Fruit fly (Drosophila melanogaster) whole organism: ENCODE results near the gene jdp.

ENCODE experiments used
- CG8478 ChIP-seq: fragments of >200 bp; optimal IDR thresholded peaks from 2 replicates; lab custom pipeline; 2018; ENCODE audit warnings: inconsistent platforms
- Dll ChIP-seq: fragments of >200 bp; optimal IDR thresholded peaks from 2 replicates; lab custom pipeline; 2017
- EcR ChIP-seq, 2 experiments: fragments of >200 bp; optimal IDR thresholded peaks; 2 replicates each; lab custom pipeline; 2017; ENCODE audit warnings: missing biosample characterization in 2 of 2, missing genetic modification characterization in 2 of 2, missing genetic modification reagents in 2 of 2
- pan ChIP-seq: fragments of >200 bp; optimal IDR thresholded peaks from 2 replicates; lab custom pipeline; 2017
- psq ChIP-seq: fragments of >200 bp; optimal IDR thresholded peaks from 2 replicates; lab custom pipeline; 2017
- usp ChIP-seq: fragments of >200 bp; optimal IDR thresholded peaks from 2 replicates; lab custom pipeline; 2017; ENCODE audit warnings: missing biosample characterization, missing genetic modification characterization, mixed read lengths

Gene jdp

DNA sequence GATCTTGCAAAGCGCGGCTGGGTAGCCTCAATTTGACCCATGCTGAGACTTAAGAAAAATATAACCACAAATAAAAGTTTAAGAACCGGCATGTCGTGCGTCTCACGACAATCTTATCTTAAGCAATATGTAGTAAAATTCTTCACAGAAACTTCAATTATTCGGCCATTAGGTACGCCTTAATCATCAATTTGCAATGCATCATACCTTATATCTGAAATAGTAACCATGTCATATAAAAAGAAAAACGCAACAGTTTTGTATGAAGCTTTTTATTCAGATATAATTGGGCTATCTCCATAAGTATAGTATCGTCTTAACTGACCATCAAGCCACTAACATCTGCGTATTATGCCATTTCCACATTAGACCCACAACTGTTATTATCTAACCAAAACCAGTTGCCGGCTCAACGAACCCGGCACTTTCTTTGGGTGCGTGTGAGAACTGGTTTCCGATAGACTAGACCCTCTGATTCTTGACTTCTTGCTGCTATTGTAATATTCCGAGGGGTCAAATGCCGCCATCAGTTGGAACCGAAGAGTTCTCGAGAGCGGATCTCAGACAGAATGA lies 12.5 kb downstream of the jdp start, which contains the start of the genes CG31524 and CG9698:
Gene CG31524 (minus strand): TSS at position 101 of the 573 bp plus-strand sequence.
Gene CG9698 (plus strand): TSS at position 523 of the 573 bp plus-strand sequence.
- no peak for TF ChIP-seq Dll (lab: Kevin White, UChicago)
- peak in 1 of 2 experiments; percentile 18 for TF ChIP-seq EcR (GFP tag; optimal IDR thresholded peaks at IDR 0.05; lab: Kevin White, UChicago)
- no peak for TF ChIP-seq usp (GFP tag; lab: Kevin White, UChicago)
- TF ChIP-seq pan (lab: Kevin White, UChicago): no peak
- TF ChIP-seq CG8478: no peak
- TF ChIP-seq psq: no peak

DNA sequence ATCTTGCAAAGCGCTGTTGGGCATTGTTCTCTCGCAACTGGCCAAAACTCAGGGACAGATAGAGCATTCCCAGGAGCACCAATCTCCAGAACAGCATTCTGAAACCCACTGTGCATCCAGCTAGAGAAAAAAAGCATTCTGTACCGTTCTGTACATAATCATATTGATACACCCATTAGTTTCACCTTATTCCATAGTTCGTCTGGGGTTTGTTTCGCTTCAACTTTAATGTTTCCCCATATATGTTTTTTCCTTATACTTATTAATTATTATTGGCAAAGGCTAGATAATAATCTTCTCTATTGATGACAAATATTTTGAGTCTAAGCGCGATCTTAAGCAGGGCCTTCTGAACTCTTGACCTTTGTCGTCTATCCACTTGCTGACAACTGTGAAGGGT lies 14.7 kb downstream of the jdp start, which contains the start of gene PH4alphaNE2:
Gene PH4alphaNE2 (minus strand): TSS at position 101 of the 400 bp plus-strand sequence.
- no peak for TF ChIP-seq CG8478
- no peak for TF ChIP-seq pan (lab: Kevin White, UChicago)
- TF ChIP-seq Dll (lab: Kevin White, UChicago): no peak
- no peak for TF ChIP-seq EcR (GFP tag; optimal IDR thresholded peaks at IDR 0.05; lab: Kevin White, UChicago)
- TF ChIP-seq usp (GFP tag; lab: Kevin White, UChicago): no peak
- TF ChIP-seq psq: no peak

DNA sequence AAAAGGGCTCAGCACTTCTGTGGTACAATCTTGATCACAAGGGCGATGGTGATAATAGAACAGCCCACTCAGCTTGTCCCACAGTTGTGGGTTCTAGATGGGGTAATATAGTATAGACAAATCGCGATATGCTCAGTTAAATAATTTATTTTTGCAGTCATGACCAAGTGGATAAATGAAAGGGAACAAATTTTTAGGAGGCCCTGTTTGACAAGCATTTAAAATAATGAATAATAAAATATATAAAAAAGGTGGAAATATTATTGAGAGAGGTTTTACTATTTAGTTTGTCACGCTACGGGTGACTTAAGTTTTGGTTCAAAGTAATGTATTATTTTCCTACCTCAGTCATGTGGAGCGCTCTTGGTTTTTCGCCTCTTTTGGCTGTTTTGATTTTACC lies 19.1 kb downstream of the jdp start, which contains the start of gene CG34041:
Gene CG34041 (plus strand): TSS at position 301 of the 400 bp plus-strand sequence.
- TF ChIP-seq Dll (lab: Kevin White, UChicago) (no peak), psq (no peak), usp (GFP tag; lab: Kevin White, UChicago) (no peak), CG8478 (no peak), pan (lab: Kevin White, UChicago) (no peak), EcR (GFP tag; optimal IDR thresholded peaks at IDR 0.05; lab: Kevin White, UChicago) (no peak)

DNA sequence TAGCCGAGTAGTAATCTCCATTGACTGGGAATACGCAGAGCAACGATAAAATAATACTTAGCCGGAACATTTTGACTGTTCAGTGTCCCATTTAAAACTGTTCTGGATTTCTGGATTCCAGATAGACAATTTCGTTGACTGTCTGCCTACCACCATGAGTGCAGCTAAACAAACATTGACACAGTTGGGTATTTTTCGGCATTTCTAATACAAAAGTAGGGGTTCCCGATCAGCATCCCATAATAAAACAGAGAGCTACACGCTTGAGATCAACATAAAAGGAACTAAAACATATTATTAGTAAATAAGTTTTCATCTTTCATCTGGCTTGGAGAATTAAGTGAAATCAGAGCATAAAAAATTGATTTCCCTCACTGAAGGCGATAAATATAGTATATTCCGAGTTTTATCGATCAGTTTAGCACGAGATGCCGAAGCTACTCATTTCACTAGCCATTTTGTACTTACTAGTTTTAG lies 21.2 kb downstream of the jdp start, which contains the start of the genes PH4alphaSG1 and CG15539:
Gene PH4alphaSG1 (minus strand): TSS at position 101 of the 477 bp plus-strand sequence.
Gene CG15539 (plus strand): TSS at position 427 of the 477 bp plus-strand sequence.
- TF ChIP-seq psq (no peak), Dll (lab: Kevin White, UChicago) (no peak), usp (GFP tag; lab: Kevin White, UChicago) (no peak), pan (lab: Kevin White, UChicago) (no peak), EcR (GFP tag; optimal IDR thresholded peaks at IDR 0.05; lab: Kevin White, UChicago) (no peak), CG8478 (no peak)

DNA sequence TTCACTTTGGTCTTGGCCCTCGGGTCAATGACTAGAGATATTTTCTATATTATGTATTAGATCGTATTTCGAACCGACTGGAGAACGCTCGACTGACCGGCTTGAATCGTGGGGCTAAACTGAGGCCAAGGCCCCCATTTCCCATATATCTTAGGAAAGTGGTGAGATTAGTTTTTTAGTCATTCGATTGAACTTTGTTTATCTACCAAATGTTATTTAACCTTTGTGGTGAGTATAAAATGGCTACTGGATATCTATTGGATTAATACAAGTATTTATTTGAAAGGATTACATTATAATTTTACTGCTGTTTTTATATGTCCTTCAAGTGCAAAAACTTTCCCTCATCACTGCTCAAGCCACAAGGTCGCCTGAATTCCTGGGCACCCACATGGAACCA lies 23.4 kb downstream of the jdp start, which contains the start of gene CG31371:
Gene CG31371 (minus strand): TSS at position 101 of the 400 bp plus-strand sequence.
- TF ChIP-seq CG8478 (no peak), pan (lab: Kevin White, UChicago) (no peak), Dll (lab: Kevin White, UChicago) (no peak), usp (GFP tag; lab: Kevin White, UChicago) (no peak), EcR (GFP tag; optimal IDR thresholded peaks at IDR 0.05; lab: Kevin White, UChicago) (no peak), psq (no peak)

DNA sequence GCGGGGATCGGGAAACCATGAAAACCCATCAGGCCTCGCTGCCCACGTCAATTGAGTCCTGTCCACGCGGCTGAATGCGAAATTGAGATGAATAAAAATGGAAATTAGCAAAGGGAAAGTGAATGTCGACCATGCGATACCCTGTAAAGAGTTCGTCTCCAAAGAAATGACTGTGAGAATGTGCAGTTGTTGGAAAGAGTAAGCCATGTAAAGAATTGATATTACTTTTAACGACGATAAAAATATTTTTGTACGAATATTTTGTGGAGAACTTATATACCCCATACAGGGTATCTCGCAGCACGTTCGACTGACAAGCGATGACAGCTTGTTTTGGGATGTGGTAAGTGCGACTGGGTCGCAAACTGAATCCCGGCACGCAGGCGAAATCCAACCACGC lies 25.7 kb downstream of the jdp start:
- peak; percentile 69 for TF ChIP-seq pan (lab: Kevin White, UChicago)
- no peak for TF ChIP-seq Dll (lab: Kevin White, UChicago)

DNA sequence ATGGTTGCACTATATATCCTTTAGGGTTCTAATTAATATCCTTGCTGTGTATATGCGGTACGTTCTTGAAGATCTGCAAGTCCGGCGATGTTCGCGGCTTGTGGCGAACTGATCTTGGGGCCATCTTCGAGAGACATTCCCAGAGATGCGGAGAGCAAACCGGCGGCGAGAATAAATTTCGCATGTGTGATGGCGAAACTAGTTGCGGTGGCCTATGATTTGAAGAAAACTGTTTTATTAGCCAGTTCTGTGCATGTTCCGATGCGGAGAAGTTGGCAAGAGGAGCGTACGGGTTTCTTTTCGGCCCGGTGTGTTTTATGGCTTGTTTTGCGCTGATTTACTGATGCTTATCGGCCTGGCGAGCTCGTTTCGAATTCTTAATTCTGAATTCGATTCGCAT lies 26.6 kb downstream of the jdp start, which contains the start of gene PH4alphaNE1:
Gene PH4alphaNE1 (minus strand): TSS at position 101 of the 400 bp plus-strand sequence.
- no peak for TF ChIP-seq Dll (lab: Kevin White, UChicago)
- TF ChIP-seq psq: no peak
- TF ChIP-seq CG8478: no peak
- TF ChIP-seq pan (lab: Kevin White, UChicago): no peak
- TF ChIP-seq EcR (GFP tag; optimal IDR thresholded peaks at IDR 0.05; lab: Kevin White, UChicago): no peak
- no peak for TF ChIP-seq usp (GFP tag; lab: Kevin White, UChicago)

DNA sequence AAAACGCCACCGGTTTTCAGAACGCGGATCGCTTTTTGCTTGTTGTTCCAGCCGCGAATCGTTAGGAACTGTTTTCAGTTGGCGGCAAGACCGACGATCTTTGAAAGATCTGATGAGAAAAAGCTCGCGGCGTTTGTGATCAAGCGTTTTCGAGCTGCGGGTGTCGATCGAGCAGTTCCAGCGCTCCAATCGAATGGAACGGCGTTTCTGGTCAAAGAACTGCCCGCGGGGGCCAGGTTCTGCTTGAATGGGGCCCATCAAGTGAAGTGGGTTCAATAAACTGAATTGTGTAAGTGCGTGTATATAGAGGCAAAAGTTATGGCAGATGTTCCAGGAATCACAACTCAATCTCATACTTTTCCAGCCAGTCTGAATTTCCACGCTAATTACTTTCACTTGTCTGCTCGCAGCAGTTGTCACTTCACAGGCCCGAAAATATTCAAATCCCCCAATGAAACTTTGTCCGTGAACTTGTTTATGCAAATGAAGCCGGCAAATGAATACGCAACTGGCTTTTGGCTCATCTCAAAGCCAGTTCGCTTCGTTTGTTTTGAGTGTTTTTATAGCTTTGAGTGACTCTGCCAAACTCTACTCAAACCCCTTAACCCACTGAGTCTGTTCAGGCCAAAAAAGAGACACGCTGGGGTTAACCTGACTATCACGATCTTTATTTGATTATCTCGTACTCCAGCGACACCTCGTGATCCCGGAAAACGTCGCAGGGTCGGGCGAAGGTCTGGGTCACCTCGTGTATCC lies 30.6 kb downstream of the jdp start, which contains the start of gene PH4alphaMP:
Gene PH4alphaMP (minus strand): TSS at position 51 of the 756 bp plus-strand sequence.
- TF ChIP-seq EcR (GFP tag; optimal IDR thresholded peaks at IDR 0.05; lab: Kevin White, UChicago): peak in 1 of 2 experiments; percentile 41
- TF ChIP-seq usp (GFP tag; lab: Kevin White, UChicago): no peak

DNA sequence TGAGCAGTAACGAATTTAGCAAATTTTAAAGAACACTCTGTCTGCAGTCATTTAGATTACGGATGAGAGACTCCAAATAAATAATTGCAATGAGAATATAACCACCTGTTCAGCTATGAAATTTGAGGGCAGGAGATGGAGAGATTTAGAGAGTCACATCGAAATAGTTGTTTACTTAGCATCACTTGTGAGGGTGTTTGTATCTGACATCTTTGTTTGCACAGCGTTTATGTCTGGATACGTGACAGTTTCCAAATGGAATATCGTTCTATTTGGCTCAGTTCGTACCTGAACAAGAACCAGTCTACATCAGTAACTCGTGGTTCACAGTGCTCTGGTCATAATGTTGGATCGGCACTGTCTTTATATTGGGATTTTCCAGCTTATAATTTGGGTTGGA lies 37.0 kb downstream of the jdp start, which contains the start of gene PH4alphaSG2:
Gene PH4alphaSG2 (plus strand): TSS at position 278 of the 400 bp plus-strand sequence.
- TF ChIP-seq usp (GFP tag; lab: Kevin White, UChicago): no peak
- no peak for TF ChIP-seq CG8478
- TF ChIP-seq psq: no peak
- TF ChIP-seq EcR (GFP tag; optimal IDR thresholded peaks at IDR 0.05; lab: Kevin White, UChicago): no peak
- no peak for TF ChIP-seq Dll (lab: Kevin White, UChicago)
- no peak for TF ChIP-seq pan (lab: Kevin White, UChicago)

DNA sequence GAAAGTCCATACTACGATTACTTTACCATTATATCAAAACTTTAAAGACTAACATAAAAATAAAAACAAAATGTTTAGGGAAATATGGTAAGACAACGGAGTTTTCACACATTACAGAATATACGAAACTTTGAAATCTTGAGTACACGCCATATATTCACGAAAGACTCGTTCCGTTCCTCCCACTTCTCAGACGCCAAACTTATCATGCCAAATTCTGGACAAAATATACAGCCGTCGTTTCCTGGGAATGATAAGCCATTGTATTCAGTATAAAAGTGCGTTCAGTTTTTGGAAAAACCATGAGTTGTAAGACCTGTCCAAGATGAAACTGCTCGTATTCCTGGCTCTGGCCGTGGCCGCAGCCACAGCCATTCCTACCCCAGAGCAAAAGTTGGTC lies 38.2 kb downstream of the jdp start, which contains the start of gene Jon99Fi:
Gene Jon99Fi (plus strand): TSS at position 301 of the 400 bp plus-strand sequence.
- TF ChIP-seq EcR (GFP tag; optimal IDR thresholded peaks at IDR 0.05; lab: Kevin White, UChicago): no peak
- TF ChIP-seq pan (lab: Kevin White, UChicago): no peak
- no peak for TF ChIP-seq Dll (lab: Kevin White, UChicago)
- no peak for TF ChIP-seq psq
- no peak for TF ChIP-seq CG8478
- no peak for TF ChIP-seq usp (GFP tag; lab: Kevin White, UChicago)

DNA sequence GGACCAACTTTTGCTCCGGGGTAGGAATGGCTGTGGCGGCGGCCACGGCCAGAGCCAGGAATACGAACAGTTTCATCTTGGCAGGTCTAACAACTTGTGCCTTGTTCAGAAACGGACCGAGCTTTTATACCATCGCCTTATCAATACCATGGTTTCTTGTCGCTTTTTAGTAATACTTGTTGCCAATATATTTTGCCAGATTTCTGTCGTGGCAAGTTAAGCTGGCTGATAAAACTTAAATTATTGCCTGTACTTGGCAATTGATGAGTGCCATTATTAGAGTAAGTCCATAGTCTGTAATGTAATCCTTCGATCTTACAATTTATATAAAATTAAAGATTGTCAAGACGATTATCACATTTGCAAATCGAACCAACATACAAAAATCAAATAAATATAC lies 39.0 kb downstream of the jdp start, which contains the start of gene Jon99Fii:
Gene Jon99Fii (minus strand): TSS at position 101 of the 400 bp plus-strand sequence.
- TF ChIP-seq Dll (lab: Kevin White, UChicago): no peak
- no peak for TF ChIP-seq psq
- TF ChIP-seq EcR (GFP tag; optimal IDR thresholded peaks at IDR 0.05; lab: Kevin White, UChicago): no peak
- TF ChIP-seq CG8478: no peak
- no peak for TF ChIP-seq usp (GFP tag; lab: Kevin White, UChicago)
- no peak for TF ChIP-seq pan (lab: Kevin White, UChicago)
